Worm (Caenorhabditis elegans) whole organism, late embryonic: ENCODE data around the gene Y39G8B.13.

Source experiments
- ama-1 ChIP-seq: fragments of 150-350 bp; optimal IDR thresholded peaks from 2 replicates; lab custom pipeline; 2014
- ceh-18 ChIP-seq: sonication (generic microtip); optimal IDR thresholded peaks from 2 replicates; lab custom pipeline; 2016; ENCODE audit warnings: missing genetic modification characterization, missing compliant biosample characterization
- ceh-2 ChIP-seq: sonication (generic microtip); optimal IDR thresholded peaks from 2 replicates; lab custom pipeline; 2016; ENCODE audit warnings: missing genotype, missing genetic modification characterization, missing compliant biosample characterization
- ceh-34 ChIP-seq: sonication (generic microtip); optimal IDR thresholded peaks from 2 replicates; lab custom pipeline; 2016; ENCODE audit warnings: mild to moderate bottlenecking, missing genetic modification characterization, missing compliant biosample characterization
- ceh-48 ChIP-seq: sonication (generic microtip); optimal IDR thresholded peaks from 2 replicates; lab custom pipeline; 2016; ENCODE audit warnings: missing genetic modification characterization, inconsistent platforms, missing compliant biosample characterization
- ceh-9 ChIP-seq: sonication (generic microtip); optimal IDR thresholded peaks from 2 replicates; lab custom pipeline; 2016; ENCODE audit warnings: mild to moderate bottlenecking, missing genetic modification characterization, inconsistent platforms, missing compliant biosample characterization
- dmd-4 ChIP-seq: sonication (generic microtip); optimal IDR thresholded peaks from 2 replicates; lab custom pipeline; 2016; ENCODE audit warnings: borderline replicate concordance, missing genetic modification characterization, missing compliant biosample characterization
- hlh-30 ChIP-seq: sonication (generic microtip); optimal IDR thresholded peaks from 2 replicates; lab custom pipeline; 2017; ENCODE audit warnings: antibody characterized with exemption, missing genetic modification characterization, missing compliant biosample characterization; ENCODE audit not compliant: insufficient read depth
- lin-11 ChIP-seq: fragments of 200-800 bp; sonication (Bioruptor generic); optimal IDR thresholded peaks from 2 replicates; lab custom pipeline; 2018; ENCODE audit warnings: mild to moderate bottlenecking, missing genetic modification characterization, missing compliant biosample characterization
- nfya-1 ChIP-seq: sonication (generic microtip); optimal IDR thresholded peaks from 2 replicates; lab custom pipeline; 2017; ENCODE audit warnings: missing genetic modification characterization, mild to moderate bottlenecking, missing compliant biosample characterization, antibody characterized with exemption, moderate library complexity

- no peak for TF ChIP-seq ceh-9
- no peak for TF ChIP-seq ceh-2 (tag; lab: Kevin White, UChicago)
- TF ChIP-seq ceh-18 (tag; lab: Kevin White, UChicago) = no peak
- no peak for TF ChIP-seq ceh-48 (tag; lab: Kevin White, UChicago)
- no peak for TF ChIP-seq hlh-30 (tag; lab: Kevin White, UChicago)
- no peak for TF ChIP-seq lin-11 (tag; lab: Kevin White, UChicago)
- no peak for TF ChIP-seq ceh-34 (tag; lab: Kevin White, UChicago)
- TF ChIP-seq ama-1 = no peak
- no peak for TF ChIP-seq dmd-4 (tag; lab: Kevin White, UChicago)
- TF ChIP-seq nfya-1 (tag; lab: Kevin White, UChicago) = no peak
Measured at ce11 chrII:13991741-13992140, 8.9 kb upstream of the Y39G8B.13 start, which contains the start of gene Y39G8B.5.
